Worm (Caenorhabditis elegans): ENCODE results near the gene col-73.

DNA sequence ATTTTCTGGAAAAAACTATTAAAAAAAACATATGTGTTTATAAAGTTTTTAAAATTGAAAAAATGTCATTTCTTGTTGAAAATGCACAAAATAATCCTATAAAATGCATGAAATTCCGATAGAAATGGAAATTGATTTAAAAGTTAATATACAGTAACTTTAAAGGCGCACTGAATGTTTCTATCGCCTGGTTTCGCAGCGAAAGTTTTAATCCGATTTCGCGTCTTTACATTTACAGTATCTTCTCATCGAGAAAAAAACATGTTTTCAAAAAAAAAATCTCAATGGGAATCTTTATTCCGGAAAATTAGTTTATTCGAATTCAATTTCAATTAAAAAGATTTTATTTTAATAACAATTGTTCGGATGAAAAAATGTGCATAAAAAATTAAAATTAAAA lies 41.3 kb upstream of the col-73 start, which contains the start of gene R05F9.11:
- TF ChIP-seq nhr-67 (tag; optimal IDR thresholded peaks at IDR 0.05) (no peak), nhr-237 (tag; optimal IDR thresholded peaks at IDR 0.05) (no peak), ceh-28 (tag; optimal IDR thresholded peaks at IDR 0.05) (no peak), mdl-1 (tag; optimal IDR thresholded peaks at IDR 0.05) (no peak), ztf-11 (tag; optimal IDR thresholded peaks at IDR 0.05) (no peak), nhr-77 (tag; optimal IDR thresholded peaks at IDR 0.05) (no peak), nhr-76 (tag; optimal IDR thresholded peaks at IDR 0.05) (no peak), fos-1 (tag; optimal IDR thresholded peaks at IDR 0.05) (no peak), nhr-23 (tag; optimal IDR thresholded peaks at IDR 0.05) (no peak), ama-1 (optimal IDR thresholded peaks at IDR 0.05) (no peak), jun-1 (tag; optimal IDR thresholded peaks at IDR 0.05) (no peak), snpc-4 (tag; optimal IDR thresholded peaks at IDR 0.05) (no peak), pha-4 (tag; optimal IDR thresholded peaks at IDR 0.05) (no peak)
